Worm (Caenorhabditis elegans) whole organism, L1 larva: ENCODE data around the gene C33D9.8.

Source experiments
- C34B4.2 ChIP-seq: sonication (generic microtip); optimal IDR thresholded peaks from 2 replicates; lab custom pipeline; 2017; ENCODE audit warnings: mild to moderate bottlenecking, missing genetic modification characterization, missing compliant biosample characterization
- egl-27 ChIP-seq, 2 experiments: fragments of 150-350 bp in 1 of 2; sonication (generic microtip); optimal IDR thresholded peaks; 3 replicates each; lab custom pipeline; 2017 to 2018; ENCODE audit warnings: missing biosample characterization in 2 of 2, missing genetic modification characterization in 2 of 2, missing genetic modification reagents in 2 of 2
- fkh-10 ChIP-seq: sonication (generic microtip); optimal IDR thresholded peaks from 2 replicates; lab custom pipeline; 2017; ENCODE audit warnings: missing biosample characterization, missing genetic modification reagents, missing genetic modification characterization
- jun-1 ChIP-seq: fragments of 150-350 bp; optimal IDR thresholded peaks from 2 replicates; lab custom pipeline; 2014; ENCODE audit warnings: missing biosample characterization, missing genetic modification reagents, missing genetic modification characterization
- lin-13 ChIP-seq: fragments of 150-350 bp; optimal IDR thresholded peaks from 2 replicates; lab custom pipeline; 2014; ENCODE audit warnings: missing biosample characterization, missing genetic modification reagents, missing genetic modification characterization
- lin-15B ChIP-seq: fragments of 150-350 bp; sonication (generic microtip); optimal IDR thresholded peaks from 3 replicates; lab custom pipeline; 2014; ENCODE audit warnings: missing biosample characterization, missing genetic modification characterization
- nhr-11 ChIP-seq: fragments of 150-350 bp; optimal IDR thresholded peaks from 2 replicates; lab custom pipeline; 2014; ENCODE audit warnings: missing biosample characterization, missing genetic modification characterization
- nhr-12 ChIP-seq: sonication (generic microtip); optimal IDR thresholded peaks from 2 replicates; lab custom pipeline; 2017; ENCODE audit warnings: missing biosample characterization, missing genetic modification characterization
- nhr-90 ChIP-seq: sonication (generic microtip); optimal IDR thresholded peaks from 2 replicates; lab custom pipeline; 2016; ENCODE audit warnings: mild to moderate bottlenecking, missing genetic modification characterization, missing compliant biosample characterization; ENCODE audit not compliant: poor library complexity
- zip-4 ChIP-seq: fragments of 200-800 bp; sonication (Bioruptor generic); optimal IDR thresholded peaks from 2 replicates; lab custom pipeline; 2018; ENCODE audit warnings: mild to moderate bottlenecking, missing genetic modification characterization, moderate library complexity, missing compliant biosample characterization
- ztf-11 ChIP-seq, 2 experiments: sonication (generic microtip); optimal IDR thresholded peaks; 2 replicates each; lab custom pipeline; 2016 to 2017; ENCODE audit warnings: missing genetic modification characterization in 2 of 2, missing biosample characterization in 1 of 2, missing compliant biosample characterization in 1 of 2

DNA sequence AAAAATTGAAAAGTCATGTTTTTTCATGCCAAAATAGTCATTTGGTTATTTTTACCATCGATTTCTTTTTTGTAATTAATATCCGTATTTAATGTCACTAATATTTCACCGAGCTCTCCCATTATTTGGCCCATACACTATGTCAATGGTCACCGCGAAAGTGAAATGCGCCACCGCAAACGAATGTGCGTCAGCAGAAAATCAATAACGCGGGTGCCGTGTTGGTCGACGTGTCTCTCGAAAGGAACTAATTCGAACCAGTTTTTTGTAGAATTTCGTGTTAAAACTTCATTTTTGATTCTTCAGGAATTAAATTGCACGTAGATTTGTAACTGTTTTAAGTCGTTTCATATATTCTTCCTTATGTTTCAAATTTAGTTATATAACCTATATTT is 40.1 kb upstream of the C33D9.8 start:
- TF ChIP-seq zip-4 (GFP tag; lab: Kevin White, UChicago) (no peak), nhr-90 (tag; lab: Kevin White, UChicago) (no peak), fkh-10 (no peak), nhr-11 (tag; lab: Kevin White, UChicago) (no peak), lin-13 (GFP tag; lab: Kevin White, UChicago) (no peak), C34B4.2 (tag; lab: Kevin White, UChicago) (no peak), ztf-11 (tag; optimal IDR thresholded peaks at IDR 0.05; lab: Kevin White, UChicago) (no peak), lin-15B (tag; lab: Kevin White, UChicago) (no peak), egl-27 (tag; optimal IDR thresholded peaks at IDR 0.05; lab: Kevin White, UChicago) (no peak), jun-1 (no peak), nhr-12 (no peak)
